Worm (Caenorhabditis elegans) whole organism, dauer: ENCODE measurements around the gene mlc-5.

Experiments
- unc-62 ChIP-seq: sonication (generic microtip); optimal IDR thresholded peaks from 2 replicates; lab custom pipeline; 2017; ENCODE audit warnings: missing biosample characterization, missing genetic modification reagents, missing genetic modification characterization

mlc-5 gene

ce11 chrIII:13648540-13648939 is 25.4 kb downstream of the mlc-5 start:
- no peak for TF ChIP-seq unc-62 (GFP tag; lab: Kevin White, UChicago)

ce11 chrIII:13651414-13651813 is 28.3 kb downstream of the mlc-5 start:
- TF ChIP-seq unc-62 (GFP tag; lab: Kevin White, UChicago), result no peak

ce11 chrIII:13652010-13652409 is 28.9 kb downstream of the mlc-5 start:
- no peak for TF ChIP-seq unc-62 (GFP tag; lab: Kevin White, UChicago)

- TF ChIP-seq unc-62 (GFP tag; lab: Kevin White, UChicago), result no peak
Observed at ce11 chrIII:13652708-13653107, 29.6 kb downstream of the mlc-5 start.

- no peak for TF ChIP-seq unc-62 (GFP tag; lab: Kevin White, UChicago)
Observed at ce11 chrIII:13654950-13655349, 31.8 kb downstream of the mlc-5 start.

- TF ChIP-seq unc-62 (GFP tag; lab: Kevin White, UChicago), result no peak
Observed at ce11 chrIII:13656680-13657079, 33.6 kb downstream of the mlc-5 start.

- TF ChIP-seq unc-62 (GFP tag; lab: Kevin White, UChicago), result no peak
Observed at ce11 chrIII:13657975-13658374, 34.9 kb downstream of the mlc-5 start.

ce11 chrIII:13659028-13659427 is 35.9 kb downstream of the mlc-5 start:
- TF ChIP-seq unc-62 (GFP tag; lab: Kevin White, UChicago), result no peak

- TF ChIP-seq unc-62 (GFP tag; lab: Kevin White, UChicago), result no peak
Observed at ce11 chrIII:13660123-13660522, 37.0 kb downstream of the mlc-5 start.

ce11 chrIII:13666406-13666805 is 43.3 kb downstream of the mlc-5 start:
- TF ChIP-seq unc-62 (GFP tag; lab: Kevin White, UChicago), result no peak

ce11 chrIII:13667739-13668138 is 44.6 kb downstream of the mlc-5 start, which contains the start of gene flp-15:
flp-15 (minus strand) TSS chrIII:13667839.
- no peak for TF ChIP-seq unc-62 (GFP tag; lab: Kevin White, UChicago)

ce11 chrIII:13669519-13669918 is 46.4 kb downstream of the mlc-5 start:
- TF ChIP-seq unc-62 (GFP tag; lab: Kevin White, UChicago), result no peak

- no peak for TF ChIP-seq unc-62 (GFP tag; lab: Kevin White, UChicago)
Observed at ce11 chrIII:13672654-13673330, 49.7 kb downstream of the mlc-5 start, which contains the start of gene aqp-11. aqp-11 (plus strand) TSS chrIII:13673280.
